Worm (Caenorhabditis elegans): Measurements from ENCODE around the gene ceh-40.

ce11 chrX:12326424-12326823, 5.8 kb upstream of the ceh-40 start, which contains the start of gene srd-41:
- TF ChIP-seq lsy-2 (tag; optimal IDR thresholded peaks at IDR 0.05) (no peak), nhr-12 (tag; optimal IDR thresholded peaks at IDR 0.05) (no peak)
